Fruit fly (Drosophila melanogaster): ENCODE results near the gene Cpr78Cc.

The Cpr78Cc gene

DNA sequence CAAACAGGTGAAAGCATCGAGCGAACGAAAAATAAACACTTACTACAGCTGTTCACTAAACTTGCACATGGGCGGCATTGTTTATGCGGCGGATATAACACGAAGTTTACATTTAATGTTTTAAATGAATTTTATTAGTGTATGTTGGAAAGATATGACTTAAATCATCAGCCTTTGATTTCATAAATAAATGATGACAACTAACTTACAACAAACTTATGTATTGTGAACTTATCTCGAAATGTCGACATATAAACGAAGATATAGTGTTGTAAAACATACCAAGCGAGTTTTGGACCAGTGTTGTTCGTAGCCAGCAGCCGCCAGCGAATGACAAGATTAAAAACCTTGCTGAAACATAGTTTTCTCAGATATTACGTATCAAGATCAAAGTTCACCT is 4.0 kb downstream of the Cpr78Cc start, which contains the start of the genes CG11309 and CG7632 (continued):
- TF ChIP-seq Lpt (GFP tag; optimal IDR thresholded peaks at IDR 0.05) (peak; percentile 99), CG8319 (GFP tag; optimal IDR thresholded peaks at IDR 0.05) (peak; percentile 97), Hr39 (GFP tag; optimal IDR thresholded peaks at IDR 0.05) (peak; percentile 98), CG6276 (GFP tag; optimal IDR thresholded peaks at IDR 0.05) (peak; percentile 97), fd59A (GFP tag; optimal IDR thresholded peaks at IDR 0.05) (peak; percentile 99), achi (GFP tag; optimal IDR thresholded peaks at IDR 0.05) (peak; percentile 99), CG11902 (GFP tag; optimal IDR thresholded peaks at IDR 0.05) (peak; percentile 95), Eip93F (GFP tag; optimal IDR thresholded peaks at IDR 0.05) (peak; percentile 98), net (GFP tag; optimal IDR thresholded peaks at IDR 0.05) (peak; percentile 100), Sox102F (GFP tag; optimal IDR thresholded peaks at IDR 0.05) (peak; percentile 100), CG8632 (GFP tag; optimal IDR thresholded peaks at IDR 0.05) (peak; percentile 99), topi (GFP tag; optimal IDR thresholded peaks at IDR 0.05) (peak; percentile 99), fd85E (GFP tag; optimal IDR thresholded peaks at IDR 0.05) (peak; percentile 97), spab (GFP tag; optimal IDR thresholded peaks at IDR 0.05) (peak; percentile 99), Blimp-1 (GFP tag; optimal IDR thresholded peaks at IDR 0.05) (peak; percentile 97), Hr4 (GFP tag; optimal IDR thresholded peaks at IDR 0.05) (peak; percentile 99), CG9139 (GFP tag; optimal IDR thresholded peaks at IDR 0.05) (peak; percentile 99), svp (GFP tag) (peak; percentile 100), Gug (GFP tag; IDR thresholded peaks at IDR 0.05) (peak; percentile 98), salr (GFP tag; optimal IDR thresholded peaks at IDR 0.05) (peak; percentile 99), Hr38 (GFP tag; optimal IDR thresholded peaks at IDR 0.05) (peak; percentile 78), dac (GFP tag; optimal IDR thresholded peaks at IDR 0.05) (peak; percentile 98), CG1621 (tag; optimal IDR thresholded peaks at IDR 0.05) (peak; percentile 99), dsx (GFP tag; optimal IDR thresholded peaks at IDR 0.05; ENCODE audit: poor library complexity, severe bottlenecking) (peak; percentile 99), CG10669 (GFP tag; optimal IDR thresholded peaks at IDR 0.05) (peak; percentile 100), OdsH (GFP tag; optimal IDR thresholded peaks at IDR 0.05) (peak; percentile 99), CG6808 (GFP tag; optimal IDR thresholded peaks at IDR 0.05) (peak; percentile 99), CG3919 (GFP tag; optimal IDR thresholded peaks at IDR 0.05) (peak; percentile 100)

DNA sequence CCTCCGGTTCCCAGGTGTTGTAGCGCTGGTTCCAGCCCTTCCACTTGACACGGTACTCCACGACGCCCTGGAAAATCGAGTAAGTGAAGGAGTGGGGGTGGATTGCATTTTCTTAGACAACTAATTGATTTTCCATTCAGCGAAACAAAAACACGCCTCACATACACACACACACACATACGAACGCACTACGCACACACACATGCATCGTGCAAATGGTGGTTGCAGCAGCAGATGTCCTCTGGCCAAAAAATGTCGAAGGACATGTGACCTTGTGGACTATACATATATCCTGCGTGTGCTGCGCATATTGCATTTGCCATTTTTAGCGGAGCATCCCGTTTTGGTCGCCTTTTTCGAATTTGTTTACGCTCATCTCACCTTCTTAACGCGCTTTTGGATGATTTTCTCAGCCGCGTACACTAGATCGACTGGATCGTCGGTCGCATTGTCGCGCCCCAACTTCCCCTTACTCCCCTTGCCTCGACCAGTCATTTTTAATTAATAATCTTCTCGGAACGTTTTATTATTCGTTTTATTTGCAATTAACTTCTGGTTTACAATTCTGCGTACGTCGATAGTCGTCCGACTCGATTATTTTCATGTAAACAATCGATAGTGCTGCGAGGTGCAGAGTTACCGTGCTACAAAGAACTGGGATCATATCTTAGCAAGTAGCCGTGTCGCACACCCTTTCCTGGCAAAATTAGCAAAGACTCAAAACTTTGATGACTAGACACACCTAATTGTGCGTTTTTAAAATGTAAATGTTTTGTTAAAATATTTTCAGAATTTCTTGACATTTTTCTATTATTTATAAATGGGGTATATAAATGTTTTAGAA is 17.3 kb downstream of the Cpr78Cc start, which contains the start of gene Pc:
Gene Pc (minus strand): TSS at position 605 of the 844 bp plus-strand sequence.
- TF ChIP-seq CG31627 (GFP tag; optimal IDR thresholded peaks at IDR 0.05) (no peak), eg (GFP tag; IDR thresholded peaks at IDR 0.05) (no peak), CG3032 (tag; optimal IDR thresholded peaks at IDR 0.05) (peak; percentile 13), CG6808 (GFP tag; optimal IDR thresholded peaks at IDR 0.05) (no peak), spab (GFP tag; optimal IDR thresholded peaks at IDR 0.05) (no peak), fd85E (GFP tag; optimal IDR thresholded peaks at IDR 0.05) (no peak), CG6163 (GFP tag; IDR thresholded peaks at IDR 0.05) (no peak), CG8319 (GFP tag; optimal IDR thresholded peaks at IDR 0.05) (no peak), topi (GFP tag; optimal IDR thresholded peaks at IDR 0.05) (no peak), CG11762 (GFP tag; optimal IDR thresholded peaks at IDR 0.05; ENCODE audit: insufficient read depth) (no peak), fkh (GFP tag; optimal IDR thresholded peaks at IDR 0.05) (peak; percentile 24), CG16779 (tag; optimal IDR thresholded peaks at IDR 0.05) (no peak), cyc (GFP tag; optimal IDR thresholded peaks at IDR 0.05) (no peak), Sox15 (GFP tag; optimal IDR thresholded peaks at IDR 0.05) (no peak), CG6792 (GFP tag; optimal IDR thresholded peaks at IDR 0.05) (no peak), Blimp-1 (GFP tag; optimal IDR thresholded peaks at IDR 0.05) (no peak), CG34406 (GFP tag; optimal IDR thresholded peaks at IDR 0.05) (no peak), Sox14 (GFP tag; optimal IDR thresholded peaks at IDR 0.05) (peak; percentile 57), Eip75B (GFP tag; optimal IDR thresholded peaks at IDR 0.05) (no peak), dsx (GFP tag; optimal IDR thresholded peaks at IDR 0.05; ENCODE audit: poor library complexity, severe bottlenecking) (no peak), CG11902 (GFP tag; optimal IDR thresholded peaks at IDR 0.05) (no peak), Hr39 (GFP tag; optimal IDR thresholded peaks at IDR 0.05) (no peak), lz (GFP tag; optimal IDR thresholded peaks at IDR 0.05) (no peak), CG6276 (GFP tag; optimal IDR thresholded peaks at IDR 0.05) (no peak), CG6854 (GFP tag; optimal IDR thresholded peaks at IDR 0.05) (no peak), fd59A (GFP tag; optimal IDR thresholded peaks at IDR 0.05) (no peak), Eip78C (GFP tag) (peak; percentile 39), CG32006 (GFP tag; optimal IDR thresholded peaks at IDR 0.05) (no peak), CG7368 (GFP tag; optimal IDR thresholded peaks at IDR 0.05) (no peak), pdm3 (GFP tag; optimal IDR thresholded peaks at IDR 0.05) (no peak)
